Worm (Caenorhabditis elegans) whole organism, L3 larva: ENCODE data around the gene sru-26.

Source experiments
- R02D3.7 ChIP-seq: fragments of 150-350 bp; optimal IDR thresholded peaks from 2 replicates; lab custom pipeline; 2014; ENCODE audit warnings: missing biosample characterization, missing genetic modification characterization
- ZK546.5 ChIP-seq: sonication (generic microtip); optimal IDR thresholded peaks from 2 replicates; lab custom pipeline; 2017; ENCODE audit warnings: missing biosample characterization, missing genetic modification characterization
- aly-2 ChIP-seq: fragments of 150-350 bp; optimal IDR thresholded peaks from 2 replicates; lab custom pipeline; 2014; ENCODE audit warnings: missing biosample characterization, missing genetic modification characterization
- ama-1 ChIP-seq: fragments of 150-350 bp; optimal IDR thresholded peaks from 2 replicates; lab custom pipeline; 2018
- ceh-16 ChIP-seq: sonication (generic microtip); optimal IDR thresholded peaks from 2 replicates; lab custom pipeline; 2017; ENCODE audit warnings: missing biosample characterization, missing genetic modification characterization
- ceh-28 ChIP-seq: fragments of 150-350 bp; optimal IDR thresholded peaks from 2 replicates; lab custom pipeline; 2014; ENCODE audit warnings: missing biosample characterization, missing genetic modification reagents, missing genetic modification characterization
- ceh-82 ChIP-seq: fragments of 150-350 bp; optimal IDR thresholded peaks from 2 replicates; lab custom pipeline; 2014; ENCODE audit warnings: missing biosample characterization, missing genetic modification characterization
- ceh-9 ChIP-seq: sonication (generic microtip); optimal IDR thresholded peaks from 2 replicates; lab custom pipeline; 2018; ENCODE audit warnings: missing biosample characterization, missing genetic modification characterization
- egl-27 ChIP-seq: sonication (generic microtip); optimal IDR thresholded peaks from 4 replicates; lab custom pipeline; 2017; ENCODE audit warnings: missing biosample characterization, missing genetic modification reagents, missing genetic modification characterization
- egl-5 ChIP-seq: fragments of 150-350 bp; optimal IDR thresholded peaks from 2 replicates; lab custom pipeline; 2017; ENCODE audit warnings: missing biosample characterization, missing genetic modification reagents, missing genetic modification characterization, inconsistent platforms
- elt-2 ChIP-seq: sonication (generic microtip); optimal IDR thresholded peaks from 2 replicates; lab custom pipeline; 2016; ENCODE audit warnings: missing genetic modification reagents, mild to moderate bottlenecking, missing genetic modification characterization, missing compliant biosample characterization
- elt-3 ChIP-seq, 3 experiments: fragments of 150-350 bp in 1 of 3; sonication (generic microtip) in 2 of 3; optimal IDR thresholded peaks; 2 replicates in 2 of 3; 4 replicates in 1 of 3; lab custom pipeline; 2014 to 2017; ENCODE audit warnings: missing biosample characterization in 3 of 3, missing genetic modification characterization in 3 of 3
- eor-1 ChIP-seq, 2 experiments: fragments of 150-350 bp; optimal IDR thresholded peaks; 2 replicates each; lab custom pipeline; 2014 to 2018; ENCODE audit warnings: missing biosample characterization in 2 of 2, missing genetic modification characterization in 2 of 2
- fkh-10 ChIP-seq: sonication (generic microtip); optimal IDR thresholded peaks from 2 replicates; lab custom pipeline; 2017; ENCODE audit warnings: missing biosample characterization, missing genetic modification reagents, missing genetic modification characterization
- fkh-2 ChIP-seq: fragments of 150-350 bp; optimal IDR thresholded peaks from 2 replicates; lab custom pipeline; 2014; ENCODE audit warnings: missing biosample characterization, missing genetic modification reagents, missing genetic modification characterization
- fos-1 ChIP-seq: fragments of 150-350 bp; optimal IDR thresholded peaks from 2 replicates; lab custom pipeline; 2014; ENCODE audit warnings: missing biosample characterization, missing genetic modification characterization
- hmg-11 ChIP-seq: sonication (generic microtip); optimal IDR thresholded peaks from 2 replicates; lab custom pipeline; 2016; ENCODE audit warnings: missing genetic modification characterization, missing compliant biosample characterization
- jun-1 ChIP-seq: fragments of 150-350 bp; optimal IDR thresholded peaks from 2 replicates; lab custom pipeline; 2014; ENCODE audit warnings: missing biosample characterization, missing genetic modification reagents, missing genetic modification characterization
- lin-15B ChIP-seq: fragments of 150-350 bp; optimal IDR thresholded peaks from 2 replicates; lab custom pipeline; 2014; ENCODE audit warnings: missing biosample characterization, missing genetic modification characterization
- lin-39 ChIP-seq: fragments of 150-350 bp; optimal IDR thresholded peaks from 2 replicates; lab custom pipeline; 2018; ENCODE audit warnings: missing biosample characterization, missing genetic modification reagents, missing genetic modification characterization
- lsy-12 ChIP-seq: sonication (generic microtip); optimal IDR thresholded peaks from 2 replicates; lab custom pipeline; 2016; ENCODE audit warnings: mild to moderate bottlenecking, missing genetic modification characterization, missing compliant biosample characterization
- mdl-1 ChIP-seq: fragments of 150-350 bp; optimal IDR thresholded peaks from 2 replicates; lab custom pipeline; 2014; ENCODE audit warnings: missing biosample characterization, missing genetic modification characterization
- mml-1 ChIP-seq: fragments of 150-350 bp; sonication (generic microtip); optimal IDR thresholded peaks from 3 replicates; lab custom pipeline; 2014; ENCODE audit warnings: missing biosample characterization, missing genetic modification characterization
- nfya-1 ChIP-seq: sonication (generic microtip); optimal IDR thresholded peaks from 2 replicates; lab custom pipeline; 2017; ENCODE audit warnings: missing genetic modification characterization, mild to moderate bottlenecking, missing compliant biosample characterization, antibody characterized with exemption, moderate library complexity; ENCODE audit not compliant: insufficient read depth
- nhr-11 ChIP-seq: fragments of 150-350 bp; optimal IDR thresholded peaks from 2 replicates; lab custom pipeline; 2014; ENCODE audit warnings: missing biosample characterization, missing genetic modification characterization
- nhr-12 ChIP-seq: fragments of 150-350 bp; optimal IDR thresholded peaks from 2 replicates; lab custom pipeline; 2014; ENCODE audit warnings: missing biosample characterization, missing genetic modification characterization
- nhr-23 ChIP-seq: fragments of 150-350 bp; optimal IDR thresholded peaks from 2 replicates; lab custom pipeline; 2014; ENCODE audit warnings: missing biosample characterization, missing genetic modification reagents, missing genetic modification characterization
- nhr-237 ChIP-seq: fragments of 150-350 bp; optimal IDR thresholded peaks from 2 replicates; lab custom pipeline; 2014; ENCODE audit warnings: missing biosample characterization, missing genetic modification characterization
- nhr-28 ChIP-seq: fragments of 150-350 bp; optimal IDR thresholded peaks from 2 replicates; lab custom pipeline; 2014; ENCODE audit warnings: missing biosample characterization, missing genetic modification characterization
- nhr-67 ChIP-seq: fragments of 150-350 bp; optimal IDR thresholded peaks from 2 replicates; lab custom pipeline; 2014; ENCODE audit warnings: missing biosample characterization, missing genetic modification characterization
- nhr-77 ChIP-seq: fragments of 150-350 bp; optimal IDR thresholded peaks from 2 replicates; lab custom pipeline; 2014; ENCODE audit warnings: missing biosample characterization, missing genetic modification characterization
- pqm-1 ChIP-seq: fragments of 150-350 bp; optimal IDR thresholded peaks from 2 replicates; lab custom pipeline; 2017; ENCODE audit warnings: missing biosample characterization, missing genetic modification characterization, inconsistent platforms
- sea-2 ChIP-seq: fragments of 150-350 bp; sonication (generic microtip); optimal IDR thresholded peaks from 4 replicates; lab custom pipeline; 2014; ENCODE audit warnings: missing biosample characterization, missing genetic modification reagents, missing genetic modification characterization
- skn-1 ChIP-seq: fragments of 150-350 bp; optimal IDR thresholded peaks from 2 replicates; lab custom pipeline; 2014; ENCODE audit warnings: missing biosample characterization, missing genetic modification characterization
- snpc-4 ChIP-seq: fragments of 150-350 bp; optimal IDR thresholded peaks from 2 replicates; lab custom pipeline; 2014; ENCODE audit warnings: missing biosample characterization, missing genetic modification characterization
- tbx-2 ChIP-seq: sonication (generic microtip); optimal IDR thresholded peaks from 2 replicates; lab custom pipeline; 2016; ENCODE audit warnings: mild to moderate bottlenecking, missing genetic modification characterization, missing compliant biosample characterization
- unc-62 ChIP-seq: fragments of 150-350 bp; sonication (generic microtip); optimal IDR thresholded peaks from 4 replicates; lab custom pipeline; 2014; ENCODE audit warnings: missing biosample characterization, missing genetic modification reagents, missing genetic modification characterization
- zag-1 ChIP-seq: fragments of 150-350 bp; optimal IDR thresholded peaks from 2 replicates; lab custom pipeline; 2014; ENCODE audit warnings: missing biosample characterization, missing genetic modification characterization
- ztf-11 ChIP-seq: fragments of 150-350 bp; optimal IDR thresholded peaks from 2 replicates; lab custom pipeline; 2014; ENCODE audit warnings: missing biosample characterization, missing genetic modification characterization
- ztf-4 ChIP-seq: fragments of 150-350 bp; optimal IDR thresholded peaks from 2 replicates; lab custom pipeline; 2014; ENCODE audit warnings: missing biosample characterization, missing genetic modification characterization

The sru-26 gene

ce11 chrIV:12487194-12487593 is at the start of gene sru-26:
Gene sru-26, plus strand, starts transcription at chrIV:12487494.
- TF ChIP-seq egl-5 (tag; lab: Kevin White, UChicago) (no peak), R02D3.7 (tag; lab: Kevin White, UChicago) (no peak), ztf-4 (tag; lab: Kevin White, UChicago) (no peak), fos-1 (tag; lab: Kevin White, UChicago) (no peak), nhr-11 (tag; lab: Kevin White, UChicago) (no peak), fkh-10 (no peak), lin-39 (tag; lab: Kevin White, UChicago) (no peak), tbx-2 (tag; lab: Kevin White, UChicago) (no peak), hmg-11 (tag; lab: Kevin White, UChicago) (no peak), nhr-67 (tag; lab: Kevin White, UChicago) (no peak)
- TF ChIP-seq, all 47 proteins: peak for 0

ce11 chrIV:12438359-12438758 is 48.9 kb upstream of the sru-26 start, which contains the start of gene clec-185:
Gene clec-185, plus strand, starts transcription at chrIV:12438659.
- TF ChIP-seq nhr-77 (tag; lab: Kevin White, UChicago) (no peak), ceh-28 (tag; lab: Kevin White, UChicago) (no peak), fkh-2 (tag; lab: Kevin White, UChicago) (no peak), nhr-237 (tag; lab: Kevin White, UChicago) (no peak), nhr-11 (tag; lab: Kevin White, UChicago) (no peak), ceh-9 (tag; lab: Kevin White, UChicago) (no peak), lin-15B (tag; lab: Kevin White, UChicago) (no peak), lin-39 (tag; lab: Kevin White, UChicago) (no peak), mml-1 (no peak), ceh-16 (tag; lab: Kevin White, UChicago) (no peak), ama-1 (no peak), jun-1 (tag; lab: Kevin White, UChicago) (no peak), pqm-1 (no peak), zag-1 (tag; lab: Kevin White, UChicago) (no peak), lsy-12 (tag; lab: Kevin White, UChicago) (no peak), elt-3 (tag; optimal IDR thresholded peaks at IDR 0.05; lab: Kevin White, UChicago) (no peak), mdl-1 (tag; lab: Kevin White, UChicago) (no peak), ztf-11 (no peak)
- TF ChIP-seq, all 47 proteins: peak for 0

ce11 chrIV:12441715-12442114 is 45.6 kb upstream of the sru-26 start, which contains the start of gene C25G4.17:
Gene C25G4.17, plus strand, starts transcription at chrIV:12442015.
- TF ChIP-seq sea-2 (GFP tag; lab: Kevin White, UChicago), result no peak
- TF ChIP-seq nfya-1 (tag; lab: Kevin White, UChicago), result no peak
- no peak for TF ChIP-seq egl-27 (tag; lab: Kevin White, UChicago)
- TF ChIP-seq ZK546.5 (tag; lab: Kevin White, UChicago), result no peak
- TF ChIP-seq nhr-11 (tag; lab: Kevin White, UChicago), result no peak
- no peak for TF ChIP-seq fos-1 (tag; lab: Kevin White, UChicago)
- TF ChIP-seq egl-5 (tag; lab: Kevin White, UChicago), result no peak
- no peak for TF ChIP-seq ceh-28 (tag; lab: Kevin White, UChicago)
- TF ChIP-seq lin-15B (tag; lab: Kevin White, UChicago), result no peak
- TF ChIP-seq hmg-11 (tag; lab: Kevin White, UChicago), result no peak
- no peak for TF ChIP-seq tbx-2 (tag; lab: Kevin White, UChicago)
- no peak for TF ChIP-seq unc-62
- no peak for TF ChIP-seq R02D3.7 (tag; lab: Kevin White, UChicago)
- TF ChIP-seq nhr-77 (tag; lab: Kevin White, UChicago), result no peak
- TF ChIP-seq nhr-28 (tag; lab: Kevin White, UChicago), result no peak
- TF ChIP-seq ceh-82 (tag; lab: Kevin White, UChicago), result no peak
- no peak for TF ChIP-seq ztf-11

DNA sequence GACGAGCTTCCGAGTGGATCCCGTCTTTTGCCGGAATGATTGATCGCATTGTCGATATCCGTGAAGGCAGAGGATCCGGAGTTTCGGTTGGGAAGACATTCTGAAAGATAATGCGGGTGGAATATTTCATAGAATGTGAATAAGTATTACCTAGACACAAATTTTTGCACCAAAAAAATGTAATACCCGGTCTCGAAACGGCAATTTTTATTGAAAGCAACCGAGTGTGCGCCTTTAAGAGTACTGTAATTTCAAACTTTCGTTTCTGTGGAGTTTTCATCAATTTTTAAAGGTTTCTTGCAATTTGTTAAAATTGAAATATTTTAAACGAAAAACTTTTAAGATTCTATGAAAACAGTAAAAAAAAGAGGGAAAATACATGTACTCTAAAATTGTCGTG is 43.4 kb upstream of the sru-26 start, which contains the start of gene C25G4.2:
Gene C25G4.2, minus strand, starts transcription at position 100 of the 400 bp plus-strand sequence.
- TF ChIP-seq eor-1 (tag; optimal IDR thresholded peaks at IDR 0.05; lab: Kevin White, UChicago) (no peak), sea-2 (GFP tag; lab: Kevin White, UChicago) (no peak), ztf-4 (tag; lab: Kevin White, UChicago) (no peak), nhr-12 (no peak), elt-2 (tag; lab: Kevin White, UChicago) (no peak), aly-2 (tag; lab: Kevin White, UChicago) (no peak), snpc-4 (tag; lab: Kevin White, UChicago) (no peak), mml-1 (no peak), skn-1 (no peak), ceh-16 (tag; lab: Kevin White, UChicago) (no peak), fkh-10 (no peak), lin-39 (tag; lab: Kevin White, UChicago) (no peak), nhr-23 (tag; lab: Kevin White, UChicago) (no peak)
